Worm (Caenorhabditis elegans): ENCODE results near the gene srw-130.

DNA sequence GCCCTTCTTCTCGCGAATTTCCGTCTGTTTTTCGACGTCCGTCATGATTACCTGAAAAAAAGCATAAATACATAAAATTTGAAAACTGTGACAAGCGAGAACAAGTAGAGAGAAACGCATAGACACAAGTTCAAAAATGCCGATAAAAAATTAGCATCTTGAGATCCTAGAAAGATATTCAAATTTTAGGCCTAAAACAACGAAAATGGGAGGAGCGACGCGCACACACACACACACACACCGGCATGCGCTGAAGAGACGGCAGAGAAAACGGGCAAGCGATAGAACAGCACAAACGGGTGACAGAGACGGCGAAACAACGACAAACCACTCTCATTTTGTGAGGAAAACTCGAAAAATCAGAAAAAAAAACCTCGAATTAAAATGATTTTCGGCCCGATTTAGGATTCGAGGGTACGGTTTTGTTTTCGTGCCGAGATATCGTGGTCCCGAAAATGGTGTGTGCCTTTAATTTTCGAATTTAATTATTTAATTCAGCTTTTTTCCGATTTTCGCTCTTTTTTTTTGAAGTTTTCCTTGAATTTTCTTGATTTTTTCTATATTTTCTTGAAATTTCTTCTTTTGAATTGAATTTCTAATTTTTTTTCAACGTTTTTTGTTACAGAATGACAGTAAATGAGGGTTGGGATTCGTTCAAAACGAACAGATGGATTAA is 37.5 kb upstream of the srw-130 start, which contains the start of the genes rpl-11.1 and T22F3.2:
- TF ChIP-seq ceh-82 (tag; optimal IDR thresholded peaks at IDR 0.05) (no peak), mxl-3 (GFP tag; optimal IDR thresholded peaks at IDR 0.05) (no peak), zip-2 (tag; optimal IDR thresholded peaks at IDR 0.05) (no peak), lir-3 (tag; optimal IDR thresholded peaks at IDR 0.05) (no peak), nhr-28 (tag; optimal IDR thresholded peaks at IDR 0.05) (no peak), vab-7 (GFP tag; IDR thresholded peaks at IDR 0.05) (no peak), F49E8.2 (tag; optimal IDR thresholded peaks at IDR 0.05; ENCODE audit: borderline replicate concordance) (no peak), nhr-237 (tag; optimal IDR thresholded peaks at IDR 0.05) (no peak), zip-11 (GFP tag; IDR thresholded peaks at IDR 0.05) (no peak), mdl-1 (tag; optimal IDR thresholded peaks at IDR 0.05) (peak in 1 of 2 experiments; percentile 34), F10B5.3 (tag; optimal IDR thresholded peaks at IDR 0.05) (no peak), sdz-12 (GFP tag; optimal IDR thresholded peaks at IDR 0.05) (no peak), arid-1 (GFP tag; conservative IDR thresholded peaks at IDR 0.05) (no peak), nhr-48 (tag; optimal IDR thresholded peaks at IDR 0.05) (no peak)

Data from whole organism, L4 larva.